Worm (Caenorhabditis elegans): ENCODE measurements around the gene Y116A8C.467.

The Y116A8C.467 gene

DNA sequence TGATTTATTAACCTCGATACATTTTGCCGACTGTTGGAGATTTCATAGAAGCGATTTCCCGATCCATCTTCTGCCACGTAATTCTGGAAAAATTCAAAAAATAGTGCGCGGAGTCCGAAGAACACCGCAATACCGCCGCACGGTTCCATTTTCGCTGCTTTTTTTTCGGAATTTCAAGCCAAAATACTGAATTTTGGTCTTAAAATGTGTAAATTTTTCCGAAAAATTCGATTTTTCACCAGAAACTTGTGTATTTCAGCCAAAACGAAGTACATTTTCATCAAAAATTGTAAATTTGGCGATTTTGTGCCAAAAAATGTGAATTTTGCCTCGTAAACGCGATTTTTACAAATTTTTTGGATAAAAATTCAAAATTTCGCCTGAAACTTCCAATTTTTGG lies 39.5 kb upstream of the Y116A8C.467 start:
- TF ChIP-seq aly-1 (tag; optimal IDR thresholded peaks at IDR 0.05) (no peak), B0310.2 (tag; optimal IDR thresholded peaks at IDR 0.05) (no peak), ets-7 (tag; optimal IDR thresholded peaks at IDR 0.05) (no peak), tbx-37 (GFP tag; conservative IDR thresholded peaks at IDR 0.05) (no peak), F13C5.2 (tag; optimal IDR thresholded peaks at IDR 0.05) (no peak), ama-1 (optimal IDR thresholded peaks at IDR 0.05) (peak; percentile 41), hnd-1 (tag; optimal IDR thresholded peaks at IDR 0.05) (no peak)

DNA sequence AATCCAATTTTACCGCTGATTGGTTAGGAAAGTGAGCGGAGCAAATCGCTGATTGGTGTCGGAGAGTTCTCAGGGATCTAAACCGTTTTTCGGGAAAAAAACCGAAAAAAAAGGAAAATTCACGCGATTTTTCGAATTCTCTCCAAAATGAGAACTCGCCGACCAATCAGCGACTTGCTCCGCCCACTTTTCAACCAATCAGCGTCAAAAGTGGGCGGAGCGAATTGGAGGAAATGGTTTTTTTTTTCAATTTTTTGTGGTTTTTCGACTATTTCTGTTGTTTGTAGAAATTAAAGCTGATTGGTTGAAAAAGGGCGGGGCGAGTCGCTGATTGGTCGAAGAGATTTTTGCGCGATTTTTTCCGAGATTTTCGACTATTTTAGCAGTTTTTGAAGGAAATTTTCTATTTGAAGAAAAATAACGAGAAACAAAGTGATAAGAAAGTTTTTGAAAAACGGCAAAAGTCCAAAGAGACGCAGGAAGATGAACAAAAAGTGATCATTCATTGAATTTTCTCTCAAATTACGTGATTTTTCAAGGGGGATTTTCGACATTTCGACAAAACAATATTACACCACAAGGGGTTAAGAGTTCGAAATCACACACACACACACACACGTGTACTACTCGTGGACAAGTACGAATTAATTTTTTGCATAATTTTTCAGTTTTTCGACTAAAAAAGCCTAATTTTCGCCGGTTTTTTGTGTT lies 37.2 kb upstream of the Y116A8C.467 start:
- TF ChIP-seq hmg-4 (GFP tag; optimal IDR thresholded peaks at IDR 0.05) (no peak), B0310.2 (tag; optimal IDR thresholded peaks at IDR 0.05) (no peak), ceh-36 (tag; optimal IDR thresholded peaks at IDR 0.05) (no peak), tbx-11 (GFP tag; IDR thresholded peaks at IDR 0.05) (no peak)

- no peak for TF ChIP-seq sea-1 (GFP tag; conservative IDR thresholded peaks at IDR 0.05)
- no peak for TF ChIP-seq ceh-36 (tag; optimal IDR thresholded peaks at IDR 0.05)
- no peak for TF ChIP-seq pes-1 (GFP tag; IDR thresholded peaks at IDR 0.05)
- no peak for TF ChIP-seq hmbx-1 (tag; optimal IDR thresholded peaks at IDR 0.05)
- TF ChIP-seq F13C5.2 (tag; optimal IDR thresholded peaks at IDR 0.05): no peak
- TF ChIP-seq ceh-13 (GFP tag; optimal IDR thresholded peaks at IDR 0.05): no peak
- no peak for TF ChIP-seq tra-4 (tag; optimal IDR thresholded peaks at IDR 0.05)
- TF ChIP-seq ets-7 (tag; optimal IDR thresholded peaks at IDR 0.05): no peak
These were observed 36.5 kb upstream of the Y116A8C.467 start, which contains the start of gene bca-2 for ce11 chrIV:17100148-17100547. Gene bca-2, minus strand, starts transcription at chrIV:17100248.

ce11 chrIV:17099113-17099512 lies 35.5 kb upstream of the Y116A8C.467 start:
- TF ChIP-seq hnd-1 (tag; optimal IDR thresholded peaks at IDR 0.05): no peak
- peak; percentile 19 for TF ChIP-seq ceh-13 (GFP tag; optimal IDR thresholded peaks at IDR 0.05)
- no peak for TF ChIP-seq B0310.2 (tag; optimal IDR thresholded peaks at IDR 0.05)
- no peak for TF ChIP-seq tra-4 (tag; optimal IDR thresholded peaks at IDR 0.05)
- TF ChIP-seq hmg-4 (GFP tag; optimal IDR thresholded peaks at IDR 0.05): no peak
- TF ChIP-seq pes-1 (GFP tag; IDR thresholded peaks at IDR 0.05): 0 out of 2 replicates have a peak, but pooled peaks have one; percentile 51

ce11 chrIV:17096168-17096567 lies 32.6 kb upstream of the Y116A8C.467 start, which contains the start of gene Y116A8C.27:
Gene Y116A8C.27, minus strand, starts transcription at chrIV:17096268.
- TF ChIP-seq scrt-1 (GFP tag; IDR thresholded peaks at IDR 0.05) (no peak), tbx-11 (GFP tag; IDR thresholded peaks at IDR 0.05) (no peak), tra-4 (tag; optimal IDR thresholded peaks at IDR 0.05) (no peak), pes-1 (GFP tag; IDR thresholded peaks at IDR 0.05) (no peak), ceh-13 (GFP tag; optimal IDR thresholded peaks at IDR 0.05) (no peak), F13C5.2 (tag; optimal IDR thresholded peaks at IDR 0.05) (no peak), ama-1 (optimal IDR thresholded peaks at IDR 0.05) (no peak), sea-1 (GFP tag; conservative IDR thresholded peaks at IDR 0.05) (no peak), ets-7 (tag; optimal IDR thresholded peaks at IDR 0.05) (no peak), B0310.2 (tag; optimal IDR thresholded peaks at IDR 0.05) (no peak), hmg-4 (GFP tag; optimal IDR thresholded peaks at IDR 0.05) (no peak), hmbx-1 (tag; optimal IDR thresholded peaks at IDR 0.05) (no peak), tbx-37 (GFP tag; conservative IDR thresholded peaks at IDR 0.05) (no peak), hnd-1 (tag; optimal IDR thresholded peaks at IDR 0.05) (no peak), flt-1 (GFP tag; IDR thresholded peaks at IDR 0.05) (no peak), ceh-36 (tag; optimal IDR thresholded peaks at IDR 0.05) (no peak), aly-1 (tag; optimal IDR thresholded peaks at IDR 0.05) (no peak)

ce11 chrIV:17093701-17094100 lies 30.1 kb upstream of the Y116A8C.467 start, which contains the start of gene Y116A8C.29:
Gene Y116A8C.29, plus strand, starts transcription at chrIV:17094028.
- TF ChIP-seq pes-1 (GFP tag; IDR thresholded peaks at IDR 0.05) (no peak), tbx-11 (GFP tag; IDR thresholded peaks at IDR 0.05) (no peak)

ce11 chrIV:17088849-17089248 lies 25.2 kb upstream of the Y116A8C.467 start, which contains the start of gene Y116A8C.43:
Gene Y116A8C.43, plus strand, starts transcription at chrIV:17088851.
- TF ChIP-seq tbx-11 (GFP tag; IDR thresholded peaks at IDR 0.05): no peak
- peak; percentile 64 for TF ChIP-seq ama-1 (optimal IDR thresholded peaks at IDR 0.05)

DNA sequence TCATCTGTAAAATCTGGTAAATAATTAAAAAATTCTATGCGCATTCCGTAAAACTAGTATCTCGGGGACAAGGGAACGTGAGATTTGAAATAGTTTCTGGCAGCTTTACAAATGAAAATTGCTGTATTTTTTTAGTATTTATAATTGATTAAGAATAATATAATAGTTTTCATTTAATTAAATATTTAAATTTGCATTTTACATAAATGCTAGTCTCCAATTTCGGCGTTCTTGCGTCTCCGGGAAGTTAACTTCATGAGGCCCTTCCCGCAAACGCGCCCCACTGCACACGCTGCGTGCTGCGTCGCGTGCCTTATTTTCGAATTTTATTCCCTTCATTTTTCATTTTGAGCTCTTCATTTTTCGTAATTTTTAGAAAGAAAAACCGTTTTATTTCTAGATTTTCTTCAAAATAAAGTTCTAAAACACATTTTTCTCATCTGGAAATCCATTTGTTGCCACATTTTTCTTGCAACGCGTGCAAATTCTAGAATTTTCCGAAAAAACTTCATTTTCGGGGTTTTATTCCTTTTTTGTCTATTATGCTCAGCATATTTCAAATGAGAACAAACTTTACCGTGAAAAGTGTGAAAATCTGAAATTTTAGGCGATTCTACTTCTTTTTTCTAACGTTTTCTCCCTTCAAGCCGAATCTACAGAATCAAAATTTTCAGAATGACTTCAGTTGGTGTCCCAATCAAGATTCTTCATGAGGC lies 23.9 kb upstream of the Y116A8C.467 start, which contains the start of the genes snx-13 and snr-1:
Gene snx-13, minus strand, starts transcription at position 55 of the 716 bp plus-strand sequence.
Gene snr-1, plus strand, starts transcription at position 666 of the 716 bp plus-strand sequence.
- TF ChIP-seq flt-1 (GFP tag; IDR thresholded peaks at IDR 0.05) (0 out of 2 replicates have a peak, but pooled peaks have one; percentile 49), sea-1 (GFP tag; conservative IDR thresholded peaks at IDR 0.05) (peak; percentile 79), ama-1 (optimal IDR thresholded peaks at IDR 0.05) (no peak), ceh-36 (tag; optimal IDR thresholded peaks at IDR 0.05) (peak; percentile 61), hmg-4 (GFP tag; optimal IDR thresholded peaks at IDR 0.05) (peak; percentile 87), aly-1 (tag; optimal IDR thresholded peaks at IDR 0.05) (no peak), F13C5.2 (tag; optimal IDR thresholded peaks at IDR 0.05) (peak; percentile 84), ets-7 (tag; optimal IDR thresholded peaks at IDR 0.05) (peak; percentile 16), B0310.2 (tag; optimal IDR thresholded peaks at IDR 0.05) (peak; percentile 86), pes-1 (GFP tag; IDR thresholded peaks at IDR 0.05) (peak; percentile 88), scrt-1 (GFP tag; IDR thresholded peaks at IDR 0.05) (peak; percentile 72), tra-4 (tag; optimal IDR thresholded peaks at IDR 0.05) (peak; percentile 63), tbx-37 (GFP tag; conservative IDR thresholded peaks at IDR 0.05) (peak; percentile 71), ceh-13 (GFP tag; optimal IDR thresholded peaks at IDR 0.05) (peak; percentile 88), hnd-1 (tag; optimal IDR thresholded peaks at IDR 0.05) (peak; percentile 73), hmbx-1 (tag; optimal IDR thresholded peaks at IDR 0.05) (peak; percentile 90), tbx-11 (GFP tag; IDR thresholded peaks at IDR 0.05) (peak; percentile 75)
